Worm (Caenorhabditis elegans): ENCODE results near the gene spig-4.

spig-4 gene

DNA sequence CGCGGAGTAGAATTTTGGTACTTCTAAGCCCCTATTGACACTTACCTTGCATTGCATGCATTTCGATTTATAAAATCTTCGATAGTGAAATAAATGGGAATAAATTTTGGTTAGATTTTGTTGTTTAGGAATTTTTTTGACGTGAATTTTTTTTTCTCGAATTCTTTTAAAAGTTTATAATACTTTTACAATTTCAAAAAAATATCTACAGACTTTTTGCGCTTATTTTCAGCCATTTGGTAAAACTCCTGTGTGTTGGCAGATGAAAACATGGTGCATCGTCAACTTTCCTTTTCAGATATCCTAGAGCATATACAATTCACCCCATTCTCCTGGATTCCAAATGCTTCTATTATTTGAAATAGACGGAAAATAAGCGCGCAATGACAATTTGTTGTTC, 16.0 kb downstream of the spig-4 start, which contains the start of gene F14D7.18:
Gene F14D7.18 (minus strand): TSS at position 101 of the 400 bp plus-strand sequence.
- TF ChIP-seq ref-2 (tag; optimal IDR thresholded peaks at IDR 0.05) (no peak), ceh-18 (tag; optimal IDR thresholded peaks at IDR 0.05) (no peak), pqm-1 (tag; optimal IDR thresholded peaks at IDR 0.05) (no peak), zip-5 (tag; optimal IDR thresholded peaks at IDR 0.05) (no peak), eyg-1 (tag; optimal IDR thresholded peaks at IDR 0.05) (no peak), ahr-1 (tag; optimal IDR thresholded peaks at IDR 0.05) (no peak), nfya-1 (tag; optimal IDR thresholded peaks at IDR 0.05) (no peak)

- TF ChIP-seq fax-1 (tag; optimal IDR thresholded peaks at IDR 0.05) = no peak
These were observed 17.3 kb downstream of the spig-4 start, which contains the start of gene F14D7.1 for ce11 chrV:14289363-14289762. Gene F14D7.1 (minus strand): TSS chrV:14289463.

- TF ChIP-seq lim-6 (tag; optimal IDR thresholded peaks at IDR 0.05) (no peak), elt-2 (tag; optimal IDR thresholded peaks at IDR 0.05) (no peak), ceh-19 (GFP tag; optimal IDR thresholded peaks at IDR 0.05) (no peak), ceh-34 (tag; optimal IDR thresholded peaks at IDR 0.05) (no peak), K09A11.1 (tag; optimal IDR thresholded peaks at IDR 0.05; ENCODE audit: insufficient read depth) (no peak), F13H6.1 (tag; optimal IDR thresholded peaks at IDR 0.05) (no peak), lin-11 (tag; optimal IDR thresholded peaks at IDR 0.05) (no peak), unc-3 (GFP tag; conservative IDR thresholded peaks at IDR 0.05) (no peak), unc-3 (tag; optimal IDR thresholded peaks at IDR 0.05) (no peak), elt-4 (tag; optimal IDR thresholded peaks at IDR 0.05) (no peak), ceh-30 (tag; optimal IDR thresholded peaks at IDR 0.05) (no peak), fkh-6 (tag; optimal IDR thresholded peaks at IDR 0.05) (no peak), K02D7.2 (tag; optimal IDR thresholded peaks at IDR 0.05) (no peak)
These were observed 20.9 kb downstream of the spig-4 start, which contains the start of gene F40G12.11 for ce11 chrV:14285803-14286202. Gene F40G12.11 (plus strand): TSS chrV:14286171.

DNA sequence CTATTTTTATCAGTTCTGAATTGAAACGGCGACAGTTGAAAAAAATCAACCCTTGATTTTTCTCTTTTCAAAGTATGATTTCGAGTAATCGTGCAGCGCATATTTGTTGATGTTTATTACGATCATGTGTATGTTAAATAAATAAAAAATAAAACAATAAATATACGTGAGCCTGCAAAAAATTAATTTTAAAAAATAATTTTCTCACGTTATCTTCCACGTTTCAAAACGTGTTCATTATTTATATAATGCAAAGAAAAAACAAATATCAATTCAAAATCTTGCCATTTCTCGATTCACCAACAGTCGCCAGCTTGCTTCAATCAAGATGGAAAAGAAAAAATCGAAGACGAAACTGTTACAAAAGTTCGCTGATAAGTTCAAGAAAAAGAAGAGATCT, 23.4 kb downstream of the spig-4 start, which contains the start of gene F40G12.10:
Gene F40G12.10 (plus strand): TSS at position 301 of the 400 bp plus-strand sequence.
- no peak for TF ChIP-seq ceh-22 (tag; optimal IDR thresholded peaks at IDR 0.05)
- TF ChIP-seq fkh-10 (GFP tag; optimal IDR thresholded peaks at IDR 0.05) = no peak
- TF ChIP-seq ceh-19 (GFP tag; optimal IDR thresholded peaks at IDR 0.05) = no peak
- TF ChIP-seq pag-3 (tag; optimal IDR thresholded peaks at IDR 0.05; ENCODE audit: borderline replicate concordance) = no peak

ce11 chrV:14282222-14282709, 24.4 kb downstream of the spig-4 start, which contains the start of the genes srt-74 and F40G12.9:
Gene srt-74 (minus strand): TSS chrV:14282322.
Gene F40G12.9 (plus strand): TSS chrV:14282659.
- TF ChIP-seq tbx-2 (tag; optimal IDR thresholded peaks at IDR 0.05) = no peak
- TF ChIP-seq che-1 (tag; optimal IDR thresholded peaks at IDR 0.05) = no peak
- no peak for TF ChIP-seq hlh-30 (tag; optimal IDR thresholded peaks at IDR 0.05; ENCODE audit: insufficient read depth)
- no peak for TF ChIP-seq ama-1 (optimal IDR thresholded peaks at IDR 0.05)
- TF ChIP-seq pha-4 (tag; optimal IDR thresholded peaks at IDR 0.05) = no peak
- no peak for TF ChIP-seq pha-2 (tag; optimal IDR thresholded peaks at IDR 0.05)
- TF ChIP-seq eyg-1 (tag; optimal IDR thresholded peaks at IDR 0.05) = no peak
- TF ChIP-seq madf-2 (tag; optimal IDR thresholded peaks at IDR 0.05) = no peak
- no peak for TF ChIP-seq pag-3 (tag; optimal IDR thresholded peaks at IDR 0.05; ENCODE audit: borderline replicate concordance)
- no peak for TF ChIP-seq elt-2 (tag; optimal IDR thresholded peaks at IDR 0.05)
- no peak for TF ChIP-seq C38D4.7 (GFP tag; optimal IDR thresholded peaks at IDR 0.05)
- no peak for TF ChIP-seq pax-1 (tag; optimal IDR thresholded peaks at IDR 0.05)
- TF ChIP-seq fkh-6 (tag; optimal IDR thresholded peaks at IDR 0.05) = no peak
- no peak for TF ChIP-seq gmeb-2 (tag; optimal IDR thresholded peaks at IDR 0.05)
- TF ChIP-seq ceh-30 (tag; optimal IDR thresholded peaks at IDR 0.05) = no peak
- no peak for TF ChIP-seq sox-2 (GFP tag; IDR thresholded peaks at IDR 0.05)
- no peak for TF ChIP-seq F13H6.1 (tag; optimal IDR thresholded peaks at IDR 0.05)
- TF ChIP-seq ceh-19 (GFP tag; optimal IDR thresholded peaks at IDR 0.05) = no peak
- no peak for TF ChIP-seq dmd-4 (tag; optimal IDR thresholded peaks at IDR 0.05; ENCODE audit: borderline replicate concordance)

Data from whole organism, late embryonic.